Fruit fly (Drosophila melanogaster) whole organism, embryonic: ENCODE data around the gene CG32706.

ENCODE experiments used
- Blimp-1 ChIP-seq: fragments of 200-800 bp; sonication (Bioruptor generic); optimal IDR thresholded peaks from 3 replicates; lab custom pipeline; 2018; ENCODE audit warnings: missing biosample characterization, missing genetic modification characterization, mild to moderate bottlenecking, moderate library complexity, missing genetic modification reagents
- CG10543 ChIP-seq: fragments of 200-800 bp; sonication (Bioruptor generic); optimal IDR thresholded peaks from 3 replicates; lab custom pipeline; 2017; ENCODE audit warnings: missing biosample characterization, mild to moderate bottlenecking, missing genetic modification characterization, moderate library complexity
- CG13775 ChIP-seq: fragments of 200-800 bp; sonication (Bioruptor generic); optimal IDR thresholded peaks from 3 replicates; lab custom pipeline; 2017; ENCODE audit warnings: missing biosample characterization, mild to moderate bottlenecking, missing genetic modification characterization
- CG1529 ChIP-seq: fragments of 200-800 bp; sonication (Bioruptor generic); optimal IDR thresholded peaks from 3 replicates; lab custom pipeline; 2018; ENCODE audit warnings: missing biosample characterization, missing genetic modification characterization
- CG1603 ChIP-seq: fragments of 200-800 bp; sonication (Bioruptor generic); optimal IDR thresholded peaks from 2 replicates; lab custom pipeline; 2019; ENCODE audit warnings: missing biosample characterization, mild to moderate bottlenecking, missing genetic modification characterization, moderate library complexity
- CG17829 ChIP-seq: fragments of 200-800 bp; optimal IDR thresholded peaks from 2 replicates; lab custom pipeline; 2019; ENCODE audit warnings: missing biosample characterization, mild to moderate bottlenecking, missing genetic modification characterization, moderate library complexity
- CG18011 ChIP-seq: fragments of 200-800 bp; sonication (Bioruptor generic); optimal IDR thresholded peaks from 2 replicates; lab custom pipeline; 2017; ENCODE audit warnings: missing biosample characterization, missing genetic modification characterization, mild to moderate bottlenecking, moderate library complexity, missing genotype
- CG2712 ChIP-seq: fragments of 200-800 bp; optimal IDR thresholded peaks from 3 replicates; lab custom pipeline; 2019; ENCODE audit warnings: missing biosample characterization, mild to moderate bottlenecking, missing genetic modification characterization, moderate library complexity
- CG30431 ChIP-seq: fragments of 200-800 bp; sonication (Bioruptor generic); optimal IDR thresholded peaks from 2 replicates; lab custom pipeline; 2017; ENCODE audit warnings: missing biosample characterization, missing genetic modification characterization
- CG31224 ChIP-seq: fragments of 200-800 bp; sonication (Bioruptor generic); IDR thresholded peaks from 2 replicates; pipeline ENCODE4 v1.3.6; 2022; ENCODE audit warnings: missing biosample characterization, missing genetic modification characterization
- CG32532 ChIP-seq: fragments of 200-800 bp; sonication (Bioruptor generic); IDR thresholded peaks from 2 replicates; pipeline ENCODE4 v1.3.6; 2022; ENCODE audit warnings: missing biosample characterization, missing genetic modification characterization
- CG33213 ChIP-seq: fragments of 200-800 bp; sonication (Bioruptor generic); optimal IDR thresholded peaks from 3 replicates; lab custom pipeline; 2016; ENCODE audit warnings: missing biosample characterization, missing genetic modification characterization
- CG4360 ChIP-seq: fragments of 200-800 bp; sonication (Bioruptor generic); IDR thresholded peaks from 2 replicates; pipeline ENCODE4 v1.3.6; 2022; ENCODE audit warnings: missing biosample characterization, missing genetic modification characterization
- CG5180 ChIP-seq: fragments of 200-800 bp; sonication (Bioruptor generic); optimal IDR thresholded peaks from 3 replicates; lab custom pipeline; 2017; ENCODE audit warnings: missing biosample characterization, missing genetic modification characterization, mild to moderate bottlenecking, moderate library complexity, missing genetic modification reagents
- CG6654 ChIP-seq: fragments of 200-800 bp; sonication (Bioruptor generic); optimal IDR thresholded peaks from 2 replicates; lab custom pipeline; 2017; ENCODE audit warnings: missing biosample characterization, mild to moderate bottlenecking, missing genetic modification characterization
- CG6791 ChIP-seq: fragments of 200-800 bp; sonication (Bioruptor generic); IDR thresholded peaks from 3 replicates; pipeline ENCODE4 v1.3.6; 2022; ENCODE audit warnings: missing biosample characterization, missing genetic modification characterization; ENCODE audit not compliant: partially characterized antibody
- CG6854 ChIP-seq: fragments of 200-800 bp; sonication (Bioruptor generic); optimal IDR thresholded peaks from 3 replicates; lab custom pipeline; 2017; ENCODE audit warnings: missing biosample characterization, mild to moderate bottlenecking, missing genetic modification characterization
- CG9215 ChIP-seq: fragments of 200-800 bp; sonication (Bioruptor generic); IDR thresholded peaks from 2 replicates; pipeline ENCODE4 v1.3.6; 2022; ENCODE audit warnings: missing biosample characterization, missing genetic modification characterization
- Deaf1 ChIP-seq: fragments of 200-800 bp; optimal IDR thresholded peaks from 3 replicates; lab custom pipeline; 2019; ENCODE audit warnings: missing biosample characterization, mild to moderate bottlenecking, missing genetic modification characterization, moderate library complexity
- E2f2 ChIP-seq: fragments of 200-800 bp; sonication (Bioruptor generic); IDR thresholded peaks from 2 replicates; pipeline ENCODE4 v1.3.6; 2022; ENCODE audit warnings: missing biosample characterization, missing genetic modification characterization
- Ets97D ChIP-seq: fragments of 200-800 bp; sonication (Bioruptor generic); optimal IDR thresholded peaks from 3 replicates; lab custom pipeline; 2016; ENCODE audit warnings: missing biosample characterization, missing genetic modification characterization
- Gug ChIP-seq: fragments of 200-800 bp; sonication (Bioruptor generic); IDR thresholded peaks from 4 replicates; pipeline ENCODE4 v1.3.6; 2022; ENCODE audit warnings: missing biosample characterization, missing genetic modification characterization
- Hr78 ChIP-seq, 2 experiments: fragments of 200-800 bp in 1 of 2; fragments of >200 bp in 1 of 2; sonication (Bioruptor generic) in 1 of 2; optimal IDR thresholded peaks; 2 replicates each; lab custom pipeline; 2017 to 2019; ENCODE audit warnings: missing biosample characterization in 2 of 2, missing genetic modification characterization in 2 of 2, mild to moderate bottlenecking in 1 of 2, moderate library complexity in 1 of 2
- Spps ChIP-seq: fragments of 200-800 bp; sonication (Bioruptor generic); optimal IDR thresholded peaks from 2 replicates; lab custom pipeline; 2018; ENCODE audit warnings: missing biosample characterization, mild to moderate bottlenecking, missing genetic modification characterization
- Stat92E ChIP-seq, 3 experiments: fragments of >200 bp in 2 of 3; fragments of 200-800 bp in 1 of 3; sonication (Bioruptor generic) in 1 of 3; optimal IDR thresholded peaks; 2 replicates each; lab custom pipeline; 2017 to 2019; ENCODE audit warnings: missing biosample characterization in 3 of 3, missing genetic modification characterization in 3 of 3, mild to moderate bottlenecking in 1 of 3, moderate library complexity in 1 of 3
- cad ChIP-seq: fragments of >200 bp; optimal IDR thresholded peaks from 2 replicates; lab custom pipeline; 2017; ENCODE audit warnings: missing biosample characterization, missing genetic modification characterization
- cg ChIP-seq: fragments of 200-800 bp; sonication (Bioruptor generic); optimal IDR thresholded peaks from 3 replicates; lab custom pipeline; 2019; ENCODE audit warnings: missing biosample characterization, mild to moderate bottlenecking, missing genetic modification characterization, moderate library complexity
- dpn ChIP-seq, 2 experiments: fragments of 200-800 bp; sonication (Bioruptor generic); optimal IDR thresholded peaks; 3 replicates each; lab custom pipeline; 2016; ENCODE audit warnings: missing biosample characterization in 2 of 2, missing genetic modification characterization in 2 of 2
- en ChIP-seq: fragments of 200-800 bp; sonication (Bioruptor generic); optimal IDR thresholded peaks from 2 replicates; lab custom pipeline; 2016; ENCODE audit warnings: missing biosample characterization, missing genetic modification characterization
- eyg ChIP-seq: fragments of 200-800 bp; sonication (Bioruptor generic); optimal IDR thresholded peaks from 3 replicates; lab custom pipeline; 2016; ENCODE audit warnings: missing biosample characterization, missing genetic modification characterization
- fd64A ChIP-seq: fragments of 200-800 bp; sonication (Bioruptor generic); optimal IDR thresholded peaks from 3 replicates; lab custom pipeline; 2018; ENCODE audit warnings: missing biosample characterization, mild to moderate bottlenecking, missing genetic modification characterization
- grn ChIP-seq: fragments of 200-800 bp; sonication (Bioruptor generic); optimal IDR thresholded peaks from 3 replicates; lab custom pipeline; 2017; ENCODE audit warnings: missing biosample characterization, missing genetic modification characterization
- kni ChIP-seq: fragments of 200-800 bp; sonication (Bioruptor generic); optimal IDR thresholded peaks from 3 replicates; lab custom pipeline; 2017; ENCODE audit warnings: mild to moderate bottlenecking, missing biosample characterization, missing genetic modification reagents, missing genetic modification characterization
- luna ChIP-seq: fragments of 200-800 bp; sonication (Bioruptor generic); optimal IDR thresholded peaks from 2 replicates; lab custom pipeline; 2016; ENCODE audit warnings: missing biosample characterization, missing genetic modification characterization
- oc ChIP-seq: fragments of 200-800 bp; sonication (Bioruptor generic); optimal IDR thresholded peaks from 2 replicates; lab custom pipeline; 2018; ENCODE audit warnings: missing biosample characterization, mild to moderate bottlenecking, missing genetic modification characterization, moderate library complexity
- pho ChIP-seq: fragments of 200-800 bp; sonication (Bioruptor generic); optimal IDR thresholded peaks from 2 replicates; lab custom pipeline; 2016; ENCODE audit warnings: missing biosample characterization, missing genetic modification characterization
- pros ChIP-seq: fragments of 200-800 bp; sonication (Bioruptor generic); optimal IDR thresholded peaks from 3 replicates; lab custom pipeline; 2019; ENCODE audit warnings: missing biosample characterization, mild to moderate bottlenecking, missing genetic modification characterization, moderate library complexity
- repo ChIP-seq: fragments of 200-800 bp; sonication (Bioruptor generic); optimal IDR thresholded peaks from 2 replicates; lab custom pipeline; 2016; ENCODE audit warnings: missing biosample characterization, missing genetic modification characterization
- row ChIP-seq: fragments of 200-800 bp; sonication (Bioruptor generic); IDR thresholded peaks from 3 replicates; pipeline ENCODE4 v1.3.6; 2022; ENCODE audit warnings: missing biosample characterization, missing genetic modification characterization
- sens ChIP-seq: fragments of 200-800 bp; sonication (Bioruptor generic); peaks from one replicate; lab custom pipeline; 2016; ENCODE audit warnings: missing biosample characterization, missing genetic modification characterization
- sqz ChIP-seq: fragments of 200-800 bp; sonication (Bioruptor generic); optimal IDR thresholded peaks from 3 replicates; lab custom pipeline; 2018; ENCODE audit warnings: missing biosample characterization, mild to moderate bottlenecking, missing genetic modification characterization
- sr ChIP-seq: fragments of 200-800 bp; sonication (Bioruptor generic); IDR thresholded peaks from 3 replicates; pipeline ENCODE4 v1.3.6; 2022; ENCODE audit warnings: missing biosample characterization, missing genetic modification characterization
- tll ChIP-seq, 2 experiments: fragments of 200-800 bp in 1 of 2; fragments of >200 bp in 1 of 2; sonication (Bioruptor generic) in 1 of 2; optimal IDR thresholded peaks; 2 replicates each; lab custom pipeline; 2017 to 2019; ENCODE audit warnings: missing biosample characterization in 2 of 2, missing genetic modification characterization in 2 of 2, mild to moderate bottlenecking in 1 of 2, moderate library complexity in 1 of 2
- unpg ChIP-seq: fragments of 200-800 bp; sonication (Bioruptor generic); optimal IDR thresholded peaks from 3 replicates; lab custom pipeline; 2018; ENCODE audit warnings: missing biosample characterization, mild to moderate bottlenecking, missing genetic modification characterization, moderate library complexity
- wek ChIP-seq: fragments of 200-800 bp; sonication (Bioruptor generic); optimal IDR thresholded peaks from 3 replicates; lab custom pipeline; 2018; ENCODE audit warnings: missing biosample characterization, mild to moderate bottlenecking, missing genetic modification characterization, moderate library complexity
- yki ChIP-seq: fragments of >200 bp; optimal IDR thresholded peaks from 3 replicates; lab custom pipeline; 2018
- zen ChIP-seq: fragments of 200-800 bp; sonication (Bioruptor generic); optimal IDR thresholded peaks from 3 replicates; lab custom pipeline; 2018; ENCODE audit warnings: missing biosample characterization, mild to moderate bottlenecking, missing genetic modification characterization, moderate library complexity
- zf30C ChIP-seq: fragments of 200-800 bp; sonication (Bioruptor generic); optimal IDR thresholded peaks from 3 replicates; lab custom pipeline; 2018; ENCODE audit warnings: missing biosample characterization, mild to moderate bottlenecking, missing genetic modification characterization

The CG32706 gene

DNA sequence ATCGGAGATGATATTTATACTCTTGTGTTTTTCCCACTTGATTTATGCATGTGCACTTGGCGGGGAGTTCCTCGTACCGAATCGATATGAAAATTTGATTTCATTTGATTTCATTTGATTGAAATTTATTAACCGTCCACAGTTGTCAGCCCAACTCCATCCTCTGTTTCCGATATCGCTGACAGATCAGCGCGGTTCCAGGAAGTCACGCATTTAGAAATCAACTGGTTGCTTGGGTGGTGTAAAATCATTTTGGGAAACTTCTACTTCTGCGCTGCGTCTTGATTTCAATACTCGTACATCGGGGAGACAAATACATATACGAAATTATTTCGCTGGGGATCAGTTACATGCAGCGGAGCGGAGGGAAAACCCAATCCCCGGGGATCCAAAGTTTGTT is 44.6 kb downstream of the CG32706 start:
- TF ChIP-seq cg = peak; percentile 2
- TF ChIP-seq CG9215 (GFP tag; lab: Robert Waterston, UW) = no peak
- TF ChIP-seq Stat92E (GFP tag; optimal IDR thresholded peaks at IDR 0.05; lab: Kevin White, UChicago) = peak in 1 of 3 experiments; percentile 91
- TF ChIP-seq, all 482 proteins: peak for 2

DNA sequence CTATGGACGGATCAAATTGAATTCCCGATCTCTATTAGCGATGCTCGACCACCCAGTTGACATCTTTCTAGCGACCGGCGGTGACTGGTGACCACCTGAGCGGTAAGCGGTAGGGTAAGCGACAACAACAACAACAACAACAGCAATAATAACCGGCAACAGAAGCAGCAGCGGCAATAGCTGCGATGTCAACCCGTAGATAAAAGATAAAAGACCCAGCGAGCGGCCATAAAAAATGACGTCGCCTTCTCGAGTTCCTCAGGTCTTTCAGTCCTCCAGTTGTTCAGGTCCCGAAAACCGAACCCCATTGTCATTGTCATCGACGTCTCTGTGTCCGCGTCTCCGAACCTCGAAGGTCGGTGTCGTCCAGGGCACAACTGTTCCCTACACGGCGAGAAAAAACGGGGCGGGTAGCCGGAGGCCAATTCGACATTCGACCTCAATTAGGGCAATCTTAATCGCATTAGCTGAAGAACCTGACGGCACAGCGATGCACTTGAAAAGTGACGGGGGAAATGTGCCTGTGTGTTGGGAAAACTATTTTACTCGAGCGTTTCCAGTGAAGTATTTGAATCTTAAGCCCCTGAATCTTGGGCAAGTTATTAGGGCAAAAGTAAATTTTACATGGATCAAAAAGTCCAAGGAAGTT is 45.8 kb downstream of the CG32706 start:
- no peak for TF ChIP-seq CG1529 (GFP tag; lab: Kevin White, UChicago)
- peak; percentile 30 for TF ChIP-seq CG5180
- no peak for TF ChIP-seq unpg (GFP tag; lab: Kevin White, UChicago)
- TF ChIP-seq CG6654 = no peak
- peak; percentile 90 for TF ChIP-seq grn (GFP tag; lab: Kevin White, UChicago)
- peak in 1 of 2 experiments; percentile 86 for TF ChIP-seq tll (GFP tag; optimal IDR thresholded peaks at IDR 0.05; lab: Kevin White, UChicago)
- no peak for TF ChIP-seq pho (GFP tag; lab: Kevin White, UChicago)
- TF ChIP-seq repo = no peak
- TF ChIP-seq CG17829 = peak; percentile 0
- peak; percentile 5 for TF ChIP-seq CG10543 (GFP tag; lab: Kevin White, UChicago)
- no peak for TF ChIP-seq CG2712 (tag; lab: Kevin White, UChicago)
- TF ChIP-seq CG1603 (tag; lab: Kevin White, UChicago) = peak; percentile 14
- peak; percentile 52 for TF ChIP-seq oc (tag; lab: Kevin White, UChicago)
- TF ChIP-seq Blimp-1 (GFP tag; lab: Kevin White, UChicago) = no peak
- no peak for TF ChIP-seq CG33213 (GFP tag; lab: Kevin White, UChicago)
- no peak for TF ChIP-seq Hr78 (GFP tag; optimal IDR thresholded peaks at IDR 0.05; lab: Kevin White, UChicago)
- TF ChIP-seq CG13775 (GFP tag; lab: Kevin White, UChicago) = no peak
- TF ChIP-seq yki = no peak
- TF ChIP-seq CG32532 (GFP tag; lab: Robert Waterston, UW) = no peak
- TF ChIP-seq kni (GFP tag; lab: Kevin White, UChicago) = peak; percentile 82
- peak; percentile 29 for TF ChIP-seq pros
- peak; percentile 94 for TF ChIP-seq zf30C (GFP tag; lab: Kevin White, UChicago)
- TF ChIP-seq sr (GFP tag; lab: Robert Waterston, UW) = no peak
- no peak for TF ChIP-seq Spps (tag; lab: Kevin White, UChicago)
- peak; percentile 2 for TF ChIP-seq Deaf1 (tag; lab: Kevin White, UChicago)
- TF ChIP-seq zen (tag; lab: Kevin White, UChicago) = peak; percentile 85
- no peak for TF ChIP-seq en (GFP tag; lab: Kevin White, UChicago)
- no peak for TF ChIP-seq eyg (GFP tag; lab: Kevin White, UChicago)
- no peak for TF ChIP-seq fd64A (GFP tag; lab: Kevin White, UChicago)
- TF ChIP-seq sens (GFP tag; lab: Kevin White, UChicago) = peak; percentile 43
- TF ChIP-seq Gug (GFP tag; lab: Robert Waterston, UW) = no peak
- no peak for TF ChIP-seq luna (GFP tag; lab: Kevin White, UChicago)
- peak; percentile 13; the same call in 1 of the 3 replicates for TF ChIP-seq CG6791 (GFP tag; lab: Robert Waterston, UW)
- TF ChIP-seq CG6854 (GFP tag; lab: Kevin White, UChicago) = no peak
- no peak for TF ChIP-seq CG18011
- TF ChIP-seq CG31224 (GFP tag; lab: Robert Waterston, UW) = no peak
- TF ChIP-seq dpn (GFP tag; optimal IDR thresholded peaks at IDR 0.05; lab: Kevin White, UChicago) = no peak
- TF ChIP-seq CG30431 (GFP tag; lab: Kevin White, UChicago) = no peak
- no peak for TF ChIP-seq Ets97D (GFP tag; lab: Kevin White, UChicago)
- TF ChIP-seq cad (GFP tag; lab: Kevin White, UChicago) = peak; percentile 84
- TF ChIP-seq CG4360 = peak; percentile 95
- TF ChIP-seq sqz = peak; percentile 40
- no peak for TF ChIP-seq wek (GFP tag; lab: Kevin White, UChicago)
- 0 out of 3 replicates have a peak, but pooled peaks have one; percentile 10 for TF ChIP-seq row (GFP tag; lab: Robert Waterston, UW)
- no peak for TF ChIP-seq E2f2
